Fruit fly (Drosophila melanogaster) whole organism, wandering third instar larva: ENCODE data around the gene CG14829.

Experiments
- OdsH ChIP-seq: fragments of 200-800 bp; sonication (Bioruptor generic); optimal IDR thresholded peaks from 2 replicates; lab custom pipeline; 2016; ENCODE audit warnings: missing biosample characterization, mild to moderate bottlenecking, missing genetic modification characterization
- br ChIP-seq: fragments of 200-800 bp; sonication (Bioruptor generic); optimal IDR thresholded peaks from 2 replicates; lab custom pipeline; 2016; ENCODE audit warnings: missing biosample characterization, missing genetic modification characterization

dm6 chr3L:7249167-7249566, 11.2 kb upstream of the CG14829 start, which contains the start of gene Cdc27:
- no peak for TF ChIP-seq br (GFP tag; lab: Kevin White, UChicago)
- no peak for TF ChIP-seq OdsH (GFP tag; lab: Kevin White, UChicago)
